Worm (Caenorhabditis elegans) whole organism, L2 larva: ENCODE data around the gene tbc-13.
A peak's percentile ranks its signal among the peaks of the same experiment; 100 is the strongest.

Experiments used
- alr-1 ChIP-seq: fragments of 150-350 bp; optimal IDR thresholded peaks from 2 replicates; lab custom pipeline; 2014; ENCODE audit warnings: missing biosample characterization, missing genetic modification characterization
- elt-1 ChIP-seq: fragments of 150-350 bp; optimal IDR thresholded peaks from 2 replicates; lab custom pipeline; 2014; ENCODE audit warnings: missing biosample characterization, missing genetic modification characterization
- nhr-237 ChIP-seq: fragments of 150-350 bp; optimal IDR thresholded peaks from 2 replicates; lab custom pipeline; 2014; ENCODE audit warnings: missing biosample characterization, missing genetic modification characterization
- peb-1 ChIP-seq: fragments of 150-350 bp; optimal IDR thresholded peaks from 2 replicates; lab custom pipeline; 2014; ENCODE audit warnings: missing biosample characterization, missing genetic modification characterization
- sem-4 ChIP-seq: fragments of 150-350 bp; optimal IDR thresholded peaks from 2 replicates; lab custom pipeline; 2014; ENCODE audit warnings: missing biosample characterization, missing genetic modification reagents, missing genetic modification characterization
- skn-1 ChIP-seq: sonication (generic microtip); optimal IDR thresholded peaks from 2 replicates; lab custom pipeline; 2017; ENCODE audit warnings: missing biosample characterization, missing genetic modification characterization
- unc-62 ChIP-seq: fragments of 150-350 bp; optimal IDR thresholded peaks from 2 replicates; lab custom pipeline; 2014; ENCODE audit warnings: missing biosample characterization, missing genetic modification reagents, missing genetic modification characterization

- no peak for TF ChIP-seq nhr-237 (tag; lab: Kevin White, UChicago)
- TF ChIP-seq sem-4 = peak; percentile 77
- TF ChIP-seq skn-1 (tag; lab: Kevin White, UChicago) = no peak
- no peak for TF ChIP-seq elt-1 (tag; lab: Kevin White, UChicago)
- peak; percentile 67 for TF ChIP-seq peb-1 (tag; lab: Kevin White, UChicago)
- no peak for TF ChIP-seq alr-1 (tag; lab: Kevin White, UChicago)
- TF ChIP-seq unc-62 = no peak
Measured at ce11 chrX:12480447-12480998, 4.3 kb upstream of the tbc-13 start, which contains the start of gene atf-6.
